Worm (Caenorhabditis elegans): ENCODE data around the gene srz-11.

The srz-11 gene

DNA sequence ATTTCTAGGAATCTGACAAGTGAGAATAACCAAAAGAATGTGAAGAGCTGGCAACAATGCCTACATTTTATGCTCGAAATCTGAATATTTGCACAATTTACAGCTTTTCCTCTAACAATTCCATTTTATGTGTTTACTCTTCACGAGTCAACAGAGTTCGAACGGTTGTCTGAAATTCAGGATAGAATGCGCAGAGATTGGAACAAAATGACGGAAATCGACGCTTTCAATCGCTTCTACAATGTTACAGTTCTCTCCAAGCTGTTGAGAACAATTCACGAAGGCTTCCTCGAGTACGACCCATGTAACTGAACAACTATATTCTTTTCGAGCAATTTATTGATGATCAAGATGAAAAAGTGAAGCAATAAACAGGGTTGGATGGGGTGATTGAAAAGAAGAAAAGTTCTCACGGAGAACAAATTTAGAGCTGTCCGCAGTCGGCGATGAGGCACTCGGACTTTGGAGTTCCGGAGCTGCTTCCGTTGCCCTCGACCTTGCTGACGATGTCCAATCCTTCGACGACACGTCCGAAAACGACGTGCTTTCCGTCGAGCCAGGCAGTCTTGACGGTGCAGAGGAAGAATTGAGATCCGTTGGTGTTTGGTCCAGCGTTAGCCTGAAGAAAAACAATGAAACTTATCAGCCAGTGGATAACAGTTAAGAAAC is 23.5 kb downstream of the srz-11 start, which contains the start of gene Y75B12B.3 (continued):
- TF ChIP-seq madf-10 (tag; optimal IDR thresholded peaks at IDR 0.05) (no peak), egrh-3 (GFP tag; IDR thresholded peaks at IDR 0.05) (peak; percentile 18; the same call in 1 of the 2 replicates), lsl-1 (GFP tag; optimal IDR thresholded peaks at IDR 0.05) (peak; percentile 47), cebp-1 (GFP tag; IDR thresholded peaks at IDR 0.05) (no peak), cebp-1 (tag; optimal IDR thresholded peaks at IDR 0.05) (peak; percentile 29), lin-35 (GFP tag; optimal IDR thresholded peaks at IDR 0.05) (no peak), nhr-179 (tag; optimal IDR thresholded peaks at IDR 0.05) (no peak)

- TF ChIP-seq ztf-28 (GFP tag; IDR thresholded peaks at IDR 0.05) = no peak
- TF ChIP-seq Y53G8AR.9 (GFP tag; conservative IDR thresholded peaks at IDR 0.05) = 0 out of 2 replicates have a peak, but pooled peaks have one; percentile 7
- no peak for TF ChIP-seq chd-7 (tag; optimal IDR thresholded peaks at IDR 0.05)
- TF ChIP-seq tbp1 (GFP tag; optimal IDR thresholded peaks at IDR 0.05) = peak; percentile 54
- peak; percentile 52 for TF ChIP-seq ekl-4 (GFP tag; IDR thresholded peaks at IDR 0.05)
- no peak for TF ChIP-seq F52B5.7 (tag; optimal IDR thresholded peaks at IDR 0.05)
- TF ChIP-seq ztf-22 (GFP tag; optimal IDR thresholded peaks at IDR 0.05) = peak; percentile 9
- TF ChIP-seq nhr-179 (tag; optimal IDR thresholded peaks at IDR 0.05) = no peak
- TF ChIP-seq repo-1 (tag; optimal IDR thresholded peaks at IDR 0.05) = peak; percentile 14
- no peak for TF ChIP-seq nhr-90 (tag; optimal IDR thresholded peaks at IDR 0.05)
- TF ChIP-seq lsl-1 (GFP tag; optimal IDR thresholded peaks at IDR 0.05) = peak; percentile 49
- peak; percentile 65 for TF ChIP-seq xnd-1 (tag; optimal IDR thresholded peaks at IDR 0.05)
- peak; percentile 28 for TF ChIP-seq rpc-1 (optimal IDR thresholded peaks at IDR 0.05)
- no peak for TF ChIP-seq rpc-1 (tag; optimal IDR thresholded peaks at IDR 0.05)
- peak; percentile 58 for TF ChIP-seq rcor-1 (GFP tag; IDR thresholded peaks at IDR 0.05)
- TF ChIP-seq ZK185.1 (tag; optimal IDR thresholded peaks at IDR 0.05; ENCODE audit: poor library complexity, severe bottlenecking) = peak; percentile 72
- peak; percentile 86 for TF ChIP-seq tlf-1 (GFP tag; optimal IDR thresholded peaks at IDR 0.05)
- no peak for TF ChIP-seq ama-1 (optimal IDR thresholded peaks at IDR 0.05)
- TF ChIP-seq ama-1 (GFP tag; optimal IDR thresholded peaks at IDR 0.05) = no peak
- 0 out of 2 replicates have a peak, but pooled peaks have one; percentile 63 for TF ChIP-seq madf-3 (GFP tag; IDR thresholded peaks at IDR 0.05)
- TF ChIP-seq nfyb-1 (GFP tag; IDR thresholded peaks at IDR 0.05) = peak; percentile 53; the same call in 1 of the 2 replicates
- no peak for TF ChIP-seq ceh-79 (tag; optimal IDR thresholded peaks at IDR 0.05)
- TF ChIP-seq snpc-1.3 (tag; optimal IDR thresholded peaks at IDR 0.05; ENCODE audit: insufficient read depth) = peak; percentile 38
- peak; percentile 49 for TF ChIP-seq ztf-26 (tag; optimal IDR thresholded peaks at IDR 0.05)
- no peak for TF ChIP-seq ztf-18 (tag; optimal IDR thresholded peaks at IDR 0.05)
- TF ChIP-seq lin-26 (GFP tag; IDR thresholded peaks at IDR 0.05) = peak; percentile 34; the same call in 1 of the 2 replicates
- peak; percentile 7 for TF ChIP-seq B0261.1 (tag; optimal IDR thresholded peaks at IDR 0.05)
- TF ChIP-seq attf-5 (GFP tag; optimal IDR thresholded peaks at IDR 0.05) = peak; percentile 56
- TF ChIP-seq egrh-3 (GFP tag; IDR thresholded peaks at IDR 0.05) = no peak
- TF ChIP-seq B0336.3 (GFP tag; IDR thresholded peaks at IDR 0.05) = peak; percentile 55; the same call in 1 of the 2 replicates
- TF ChIP-seq ceh-91 (GFP tag; IDR thresholded peaks at IDR 0.05) = peak; percentile 66
- TF ChIP-seq dox-1 (GFP tag; IDR thresholded peaks at IDR 0.05) = peak; percentile 68
- peak in 1 of 2 experiments; percentile 63 for TF ChIP-seq let-607 (tag; optimal IDR thresholded peaks at IDR 0.05)
- peak; percentile 44; the same call in 1 of the 2 replicates for TF ChIP-seq ceh-100 (GFP tag; IDR thresholded peaks at IDR 0.05)
- TF ChIP-seq gei-17 (GFP tag; optimal IDR thresholded peaks at IDR 0.05) = peak; percentile 59
- TF ChIP-seq ets-4 (GFP tag; optimal IDR thresholded peaks at IDR 0.05) = peak; percentile 10
- no peak for TF ChIP-seq bed-2 (GFP tag; IDR thresholded peaks at IDR 0.05)
- peak; percentile 1 for TF ChIP-seq K12H6.12 (tag; optimal IDR thresholded peaks at IDR 0.05)
- TF ChIP-seq C17E4.6 (GFP tag; IDR thresholded peaks at IDR 0.05) = 0 out of 2 replicates have a peak, but pooled peaks have one; percentile 26
These were observed 24.5 kb downstream of the srz-11 start, which contains the start of the genes cyn-7 and bath-36 for ce11 chrV:15187083-15188057. Gene cyn-7, minus strand, starts transcription at chrV:15187378. Gene bath-36, plus strand, starts transcription at chrV:15187888.
